Fruit fly (Drosophila melanogaster) S2 (cell line): ENCODE results near the gene CG4098.

Experiments
- CG8478 ChIP-seq: fragments of >200 bp; optimal IDR thresholded peaks from 2 replicates; lab custom pipeline; 2018
- CTCF ChIP-seq, 2 experiments: fragments of >200 bp; optimal IDR thresholded peaks; 2 replicates each; lab custom pipeline; 2018

dm6 chr3L:16602736-16603144, 6.4 kb downstream of the CG4098 start, which contains the start of gene Arts:
- TF ChIP-seq CG8478 (lab: Kevin White, UChicago) (no peak), CTCF (optimal IDR thresholded peaks at IDR 0.05; lab: Kevin White, UChicago) (no peak)
